Worm (Caenorhabditis elegans) whole organism, L3 larva: ENCODE measurements around the gene F14D7.12.

Experiments used
- R02D3.7 ChIP-seq: fragments of 150-350 bp; optimal IDR thresholded peaks from 2 replicates; lab custom pipeline; 2014; ENCODE audit warnings: missing biosample characterization, missing genetic modification characterization
- ceh-82 ChIP-seq: fragments of 150-350 bp; optimal IDR thresholded peaks from 2 replicates; lab custom pipeline; 2014; ENCODE audit warnings: missing biosample characterization, missing genetic modification characterization
- daf-12 ChIP-seq: fragments of 150-350 bp; optimal IDR thresholded peaks from 2 replicates; lab custom pipeline; 2014; ENCODE audit warnings: missing biosample characterization, missing genetic modification reagents, missing genetic modification characterization
- fos-1 ChIP-seq: fragments of 150-350 bp; optimal IDR thresholded peaks from 2 replicates; lab custom pipeline; 2014; ENCODE audit warnings: missing biosample characterization, missing genetic modification characterization
- jun-1 ChIP-seq: fragments of 150-350 bp; optimal IDR thresholded peaks from 2 replicates; lab custom pipeline; 2014; ENCODE audit warnings: missing biosample characterization, missing genetic modification reagents, missing genetic modification characterization
- nhr-11 ChIP-seq: fragments of 150-350 bp; optimal IDR thresholded peaks from 2 replicates; lab custom pipeline; 2014; ENCODE audit warnings: missing biosample characterization, missing genetic modification characterization
- nhr-28 ChIP-seq: fragments of 150-350 bp; optimal IDR thresholded peaks from 2 replicates; lab custom pipeline; 2014; ENCODE audit warnings: missing biosample characterization, missing genetic modification characterization
- unc-39 ChIP-seq: sonication (generic microtip); optimal IDR thresholded peaks from 4 replicates; lab custom pipeline; 2017; ENCODE audit warnings: missing biosample characterization, missing genetic modification characterization
- unc-62 ChIP-seq: fragments of 150-350 bp; sonication (generic microtip); optimal IDR thresholded peaks from 4 replicates; lab custom pipeline; 2014; ENCODE audit warnings: missing biosample characterization, missing genetic modification reagents, missing genetic modification characterization

ce11 chrV:14341672-14342071, 41.9 kb downstream of the F14D7.12 start, which contains the start of gene F47B8.10:
- no peak for TF ChIP-seq R02D3.7
- no peak for TF ChIP-seq ceh-82 (tag; lab: Kevin White, UChicago)
- TF ChIP-seq fos-1 (tag; lab: Kevin White, UChicago): no peak
- TF ChIP-seq unc-39 (tag; lab: Kevin White, UChicago): no peak
- no peak for TF ChIP-seq unc-62 (GFP tag; lab: Kevin White, UChicago)
- TF ChIP-seq daf-12 (tag; lab: Kevin White, UChicago): no peak
- no peak for TF ChIP-seq nhr-28 (tag; lab: Kevin White, UChicago)
- no peak for TF ChIP-seq jun-1 (tag; lab: Kevin White, UChicago)
- TF ChIP-seq nhr-11 (tag; lab: Kevin White, UChicago): no peak
